Fruit fly (Drosophila melanogaster): ENCODE measurements around the gene ATPsynbetaL.

ATPsynbetaL gene

DNA sequence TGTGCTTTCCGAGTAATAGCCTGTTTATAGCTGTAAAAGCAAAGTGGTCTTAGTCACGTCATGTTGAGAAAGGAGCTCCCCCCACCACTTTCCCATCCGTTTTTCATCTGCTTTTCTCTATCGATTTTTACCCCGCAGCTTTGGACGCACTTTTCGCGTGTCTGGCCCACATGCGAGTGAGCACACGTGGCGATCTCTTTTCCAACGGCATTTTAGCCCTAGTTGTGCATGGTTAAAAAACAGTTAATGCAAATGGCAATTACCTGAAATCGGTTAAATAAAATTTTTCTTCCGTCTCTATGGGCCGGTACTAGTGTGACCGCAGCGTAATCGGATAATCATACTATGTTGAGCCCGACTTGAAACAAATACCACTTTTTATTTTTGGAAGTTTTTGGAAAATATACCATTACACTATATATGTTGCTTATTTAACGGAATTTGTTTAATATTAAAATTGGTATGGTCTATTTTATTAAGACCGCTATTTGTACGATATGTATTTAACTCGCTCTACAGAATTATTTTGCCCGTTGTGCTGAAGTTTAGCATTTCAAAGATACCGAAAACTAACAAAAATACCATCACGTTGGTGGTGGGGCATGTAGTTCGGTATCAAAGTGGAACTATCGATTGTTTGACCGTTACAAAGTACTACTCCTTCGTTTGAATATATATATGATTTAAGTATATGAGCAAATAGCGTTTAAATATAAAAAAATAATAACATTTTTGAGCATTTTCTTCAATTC lies 14.6 kb downstream of the ATPsynbetaL start, which contains the start of gene Zn72D:
TSS of gene Zn72D (minus strand) at position 558 of the 752 bp plus-strand sequence.
- no peak for TF ChIP-seq gcm2 (GFP tag; optimal IDR thresholded peaks at IDR 0.05)
- TF ChIP-seq CG1832 (GFP tag; optimal IDR thresholded peaks at IDR 0.05) = no peak
- no peak for TF ChIP-seq CG6813 (GFP tag; optimal IDR thresholded peaks at IDR 0.05)
- TF ChIP-seq CG34376 (GFP tag; optimal IDR thresholded peaks at IDR 0.05) = peak; percentile 1
- TF ChIP-seq MESR4 (GFP tag; optimal IDR thresholded peaks at IDR 0.05) = peak; percentile 95
- TF ChIP-seq Scr (GFP tag; IDR thresholded peaks at IDR 0.05; ENCODE audit: partially characterized antibody) = peak; percentile 58
- TF ChIP-seq CG11504 (tag; optimal IDR thresholded peaks at IDR 0.05) = peak; percentile 68
- no peak for TF ChIP-seq CG42726 (GFP tag; IDR thresholded peaks at IDR 0.05; ENCODE audit: partially characterized antibody)
- 0 out of 2 replicates have a peak, but pooled peaks have one; percentile 7 for TF ChIP-seq crol (GFP tag; IDR thresholded peaks at IDR 0.05)
- TF ChIP-seq CG2116 (GFP tag; optimal IDR thresholded peaks at IDR 0.05) = peak; percentile 26
- peak; percentile 75 for TF ChIP-seq YL-1 (GFP tag; optimal IDR thresholded peaks at IDR 0.05)
- TF ChIP-seq Sox100B (GFP tag; optimal IDR thresholded peaks at IDR 0.05) = no peak
- peak; percentile 8 for TF ChIP-seq Dp (GFP tag; optimal IDR thresholded peaks at IDR 0.05)
- no peak for TF ChIP-seq CG10565 (GFP tag; optimal IDR thresholded peaks at IDR 0.05)
- no peak for TF ChIP-seq slbo (GFP tag; IDR thresholded peaks at IDR 0.05)
- TF ChIP-seq zfh2 (GFP tag; optimal IDR thresholded peaks at IDR 0.05) = peak; percentile 24
- TF ChIP-seq grau (tag; optimal IDR thresholded peaks at IDR 0.05) = peak; percentile 2
- TF ChIP-seq trem (tag; optimal IDR thresholded peaks at IDR 0.05) = peak; percentile 25
- no peak for TF ChIP-seq chn (GFP tag; optimal IDR thresholded peaks at IDR 0.05)
- TF ChIP-seq pros (GFP tag; optimal IDR thresholded peaks at IDR 0.05) = no peak
- peak; percentile 64 for TF ChIP-seq CG4617 (GFP tag; optimal IDR thresholded peaks at IDR 0.05; ENCODE audit: borderline replicate concordance)
- peak; percentile 47 for TF ChIP-seq nom (GFP tag; optimal IDR thresholded peaks at IDR 0.05)
- no peak for TF ChIP-seq CG16815 (GFP tag; optimal IDR thresholded peaks at IDR 0.05)
- no peak for TF ChIP-seq sob (GFP tag; IDR thresholded peaks at IDR 0.05)
- 0 out of 2 replicates have a peak, but pooled peaks have one; percentile 38 for TF ChIP-seq vvl (GFP tag; IDR thresholded peaks at IDR 0.05)
- peak; percentile 53 for TF ChIP-seq pzg (GFP tag; optimal IDR thresholded peaks at IDR 0.05)
- no peak for TF ChIP-seq D (optimal IDR thresholded peaks at IDR 0.05)
- no peak for TF ChIP-seq D (GFP tag; optimal IDR thresholded peaks at IDR 0.05)
- TF ChIP-seq onecut (GFP tag; IDR thresholded peaks at IDR 0.05) = peak; percentile 99
- TF ChIP-seq CG9215 (GFP tag; IDR thresholded peaks at IDR 0.05) = no peak
- peak; percentile 36; the same call in 1 of the 2 replicates for TF ChIP-seq unc-4 (GFP tag; IDR thresholded peaks at IDR 0.05; ENCODE audit: partially characterized antibody)
- no peak for TF ChIP-seq stwl (tag; optimal IDR thresholded peaks at IDR 0.05)
- TF ChIP-seq BEAF-32 (GFP tag; optimal IDR thresholded peaks at IDR 0.05) = peak; percentile 69
- peak; percentile 28 for TF ChIP-seq CG14710 (tag; optimal IDR thresholded peaks at IDR 0.05)
- TF ChIP-seq lmd (GFP tag; IDR thresholded peaks at IDR 0.05) = no peak
- peak; percentile 70 for TF ChIP-seq gfzf (GFP tag; optimal IDR thresholded peaks at IDR 0.05)
- TF ChIP-seq knrl (GFP tag; IDR thresholded peaks at IDR 0.05; ENCODE audit: partially characterized antibody) = peak; percentile 29; the same call in 1 of the 3 replicates
- no peak for TF ChIP-seq CG1603 (tag; optimal IDR thresholded peaks at IDR 0.05)
- no peak for TF ChIP-seq zen2 (GFP tag; IDR thresholded peaks at IDR 0.05; ENCODE audit: partially characterized antibody)
- TF ChIP-seq Awh (GFP tag; IDR thresholded peaks at IDR 0.05) = no peak
- TF ChIP-seq CG14050 (GFP tag; IDR thresholded peaks at IDR 0.05) = no peak
- peak; percentile 22 for TF ChIP-seq CG12659 (GFP tag; optimal IDR thresholded peaks at IDR 0.05)
- no peak for TF ChIP-seq CG10654 (GFP tag; optimal IDR thresholded peaks at IDR 0.05)
- TF ChIP-seq CoRest (tag; optimal IDR thresholded peaks at IDR 0.05) = peak; percentile 13
- no peak for TF ChIP-seq bbx (GFP tag; IDR thresholded peaks at IDR 0.05; ENCODE audit: partially characterized antibody)
- TF ChIP-seq CG13287 (GFP tag; IDR thresholded peaks at IDR 0.05; ENCODE audit: partially characterized antibody) = peak; percentile 46
- TF ChIP-seq CG12299 (tag; optimal IDR thresholded peaks at IDR 0.05) = no peak
- TF ChIP-seq CG9797 (GFP tag; optimal IDR thresholded peaks at IDR 0.05) = peak; percentile 60

Data from whole organism, embryonic.